Fruit fly (Drosophila melanogaster): ENCODE measurements around the gene GATAe.

Gene GATAe

dm6 chr3R:16022005-16022404 is 13.1 kb downstream of the GATAe start:
- TF ChIP-seq brk (GFP tag; optimal IDR thresholded peaks at IDR 0.05): no peak
- no peak for TF ChIP-seq Hr78 (GFP tag; optimal IDR thresholded peaks at IDR 0.05)
- TF ChIP-seq Dif (GFP tag; optimal IDR thresholded peaks at IDR 0.05; ENCODE audit: partially characterized antibody): no peak
- TF ChIP-seq Dfd (GFP tag; optimal IDR thresholded peaks at IDR 0.05): no peak
- no peak for TF ChIP-seq foxo (GFP tag; optimal IDR thresholded peaks at IDR 0.05)
- TF ChIP-seq Mio (GFP tag; optimal IDR thresholded peaks at IDR 0.05): no peak
- TF ChIP-seq sage (GFP tag; optimal IDR thresholded peaks at IDR 0.05): no peak
- no peak for TF ChIP-seq Myc (optimal IDR thresholded peaks at IDR 0.05)
- TF ChIP-seq OdsH (GFP tag; optimal IDR thresholded peaks at IDR 0.05): no peak
- no peak for TF ChIP-seq dmrt93B (GFP tag; optimal IDR thresholded peaks at IDR 0.05)
- no peak for TF ChIP-seq Vsx2 (GFP tag; optimal IDR thresholded peaks at IDR 0.05; ENCODE audit: partially characterized antibody)
- TF ChIP-seq GATAd (GFP tag; optimal IDR thresholded peaks at IDR 0.05): no peak
- no peak for TF ChIP-seq CG32264 (GFP tag; optimal IDR thresholded peaks at IDR 0.05)
- TF ChIP-seq CG9705 (GFP tag; optimal IDR thresholded peaks at IDR 0.05): no peak
- no peak for TF ChIP-seq N (GFP tag; optimal IDR thresholded peaks at IDR 0.05)
- no peak for TF ChIP-seq Sp1 (GFP tag; optimal IDR thresholded peaks at IDR 0.05)
- TF ChIP-seq Rel (GFP tag; optimal IDR thresholded peaks at IDR 0.05): no peak
- no peak for TF ChIP-seq Rel (tag; optimal IDR thresholded peaks at IDR 0.05)
- TF ChIP-seq Jra (GFP tag; optimal IDR thresholded peaks at IDR 0.05): no peak
- no peak for TF ChIP-seq rgr (GFP tag; optimal IDR thresholded peaks at IDR 0.05)
- no peak for TF ChIP-seq br (GFP tag; optimal IDR thresholded peaks at IDR 0.05)

- TF ChIP-seq Dif (GFP tag; optimal IDR thresholded peaks at IDR 0.05; ENCODE audit: partially characterized antibody): no peak
- TF ChIP-seq tai (GFP tag; optimal IDR thresholded peaks at IDR 0.05): no peak
- no peak for TF ChIP-seq OdsH (GFP tag; optimal IDR thresholded peaks at IDR 0.05)
- TF ChIP-seq Mio (GFP tag; optimal IDR thresholded peaks at IDR 0.05): no peak
- no peak for TF ChIP-seq h (GFP tag; optimal IDR thresholded peaks at IDR 0.05)
- no peak for TF ChIP-seq fru (GFP tag; optimal IDR thresholded peaks at IDR 0.05)
- no peak for TF ChIP-seq Abd-B (GFP tag; optimal IDR thresholded peaks at IDR 0.05)
- TF ChIP-seq Rel (GFP tag; optimal IDR thresholded peaks at IDR 0.05): no peak
- TF ChIP-seq Rel (tag; optimal IDR thresholded peaks at IDR 0.05): no peak
- no peak for TF ChIP-seq sage (GFP tag; optimal IDR thresholded peaks at IDR 0.05)
- TF ChIP-seq rgr (GFP tag; optimal IDR thresholded peaks at IDR 0.05): no peak
- TF ChIP-seq foxo (GFP tag; optimal IDR thresholded peaks at IDR 0.05): no peak
Observed at dm6 chr3R:16023627-16024026, 14.7 kb downstream of the GATAe start.

dm6 chr3R:16024110-16024509 is 15.2 kb downstream of the GATAe start:
- TF ChIP-seq foxo (GFP tag; optimal IDR thresholded peaks at IDR 0.05): no peak
- no peak for TF ChIP-seq Dfd (GFP tag; optimal IDR thresholded peaks at IDR 0.05)
- TF ChIP-seq Dif (GFP tag; optimal IDR thresholded peaks at IDR 0.05; ENCODE audit: partially characterized antibody): peak; percentile 18
- no peak for TF ChIP-seq Hnf4 (GFP tag; optimal IDR thresholded peaks at IDR 0.05)
- TF ChIP-seq Vsx2 (GFP tag; optimal IDR thresholded peaks at IDR 0.05; ENCODE audit: partially characterized antibody): no peak

dm6 chr3R:16025587-16026223 is 16.8 kb downstream of the GATAe start, which contains the start of gene pnr:
Gene pnr, plus strand, starts transcription at chr3R:16026079.
- no peak for TF ChIP-seq HLH106 (tag; optimal IDR thresholded peaks at IDR 0.05)
- TF ChIP-seq dl (GFP tag; optimal IDR thresholded peaks at IDR 0.05; ENCODE audit: insufficient read depth in 1 of 2, partially characterized antibody in 2 of 2): peak; percentile 42 to 58
- no peak for TF ChIP-seq Rel (GFP tag; optimal IDR thresholded peaks at IDR 0.05)
- TF ChIP-seq Rel (tag; optimal IDR thresholded peaks at IDR 0.05): peak; percentile 46
- peak; percentile 76 for TF ChIP-seq Vsx2 (GFP tag; optimal IDR thresholded peaks at IDR 0.05; ENCODE audit: partially characterized antibody)
- peak; percentile 53 for TF ChIP-seq Hr83 (GFP tag; optimal IDR thresholded peaks at IDR 0.05; ENCODE audit: poor library complexity, severe bottlenecking)
- no peak for TF ChIP-seq brk (GFP tag; optimal IDR thresholded peaks at IDR 0.05)
- TF ChIP-seq N (GFP tag; optimal IDR thresholded peaks at IDR 0.05): peak; percentile 14
- peak; percentile 22 for TF ChIP-seq h (GFP tag; optimal IDR thresholded peaks at IDR 0.05)
- TF ChIP-seq fru (GFP tag; optimal IDR thresholded peaks at IDR 0.05): no peak
- TF ChIP-seq sage (GFP tag; optimal IDR thresholded peaks at IDR 0.05): no peak
- peak; percentile 5 for TF ChIP-seq psq (GFP tag; optimal IDR thresholded peaks at IDR 0.05)
- TF ChIP-seq Jra (GFP tag; optimal IDR thresholded peaks at IDR 0.05): peak; percentile 3
- TF ChIP-seq GATAd (GFP tag; optimal IDR thresholded peaks at IDR 0.05): no peak
- peak; percentile 2 for TF ChIP-seq rgr (GFP tag; optimal IDR thresholded peaks at IDR 0.05)
- peak; percentile 51 for TF ChIP-seq Dif (GFP tag; optimal IDR thresholded peaks at IDR 0.05; ENCODE audit: partially characterized antibody)

Data from whole organism, wandering third instar larva.